Worm (Caenorhabditis elegans): ENCODE results near the gene pkc-2.

pkc-2 gene

ce11 chrX:9336227-9336626 is 28.4 kb upstream of the pkc-2 start:
- TF ChIP-seq rpc-1 (optimal IDR thresholded peaks at IDR 0.05) (no peak), rpc-1 (tag; optimal IDR thresholded peaks at IDR 0.05) (no peak), ceh-58 (GFP tag; IDR thresholded peaks at IDR 0.05) (no peak), bed-2 (GFP tag; IDR thresholded peaks at IDR 0.05) (no peak), K11D2.4 (GFP tag; IDR thresholded peaks at IDR 0.05) (no peak), attf-3 (GFP tag; conservative IDR thresholded peaks at IDR 0.05) (no peak), madf-8 (GFP tag; conservative IDR thresholded peaks at IDR 0.05) (no peak), ztf-28 (GFP tag; IDR thresholded peaks at IDR 0.05) (no peak), bed-1 (GFP tag; IDR thresholded peaks at IDR 0.05) (no peak), fkh-3 (tag; optimal IDR thresholded peaks at IDR 0.05) (no peak), ztf-22 (GFP tag; optimal IDR thresholded peaks at IDR 0.05) (no peak)

ce11 chrX:9337832-9338231 is 26.8 kb upstream of the pkc-2 start:
- TF ChIP-seq K11D2.4 (GFP tag; IDR thresholded peaks at IDR 0.05) (peak; percentile 61), akir-1 (GFP tag; optimal IDR thresholded peaks at IDR 0.05) (no peak), F57C9.4 (tag; optimal IDR thresholded peaks at IDR 0.05) (no peak), lsl-1 (GFP tag; optimal IDR thresholded peaks at IDR 0.05) (no peak), chd-7 (tag; optimal IDR thresholded peaks at IDR 0.05) (peak; percentile 24), Y95B8A.8 (GFP tag; IDR thresholded peaks at IDR 0.05) (no peak), ceh-91 (GFP tag; IDR thresholded peaks at IDR 0.05) (no peak), hmg-1.2 (GFP tag; IDR thresholded peaks at IDR 0.05) (no peak), nhr-27 (tag; optimal IDR thresholded peaks at IDR 0.05) (no peak), athp-1 (tag; optimal IDR thresholded peaks at IDR 0.05) (no peak), sdz-38 (tag; optimal IDR thresholded peaks at IDR 0.05) (no peak), zim-3 (tag; optimal IDR thresholded peaks at IDR 0.05) (no peak), egl-44 (GFP tag; IDR thresholded peaks at IDR 0.05) (no peak), die-1 (tag; optimal IDR thresholded peaks at IDR 0.05) (no peak), ceh-79 (tag; optimal IDR thresholded peaks at IDR 0.05) (no peak), egrh-3 (GFP tag; IDR thresholded peaks at IDR 0.05) (no peak), dpff-1 (tag; optimal IDR thresholded peaks at IDR 0.05) (no peak), F55B11.4 (tag; optimal IDR thresholded peaks at IDR 0.05; ENCODE audit: borderline replicate concordance, insufficient read depth) (no peak), snpc-1.1 (tag; optimal IDR thresholded peaks at IDR 0.05; ENCODE audit: insufficient read depth) (no peak), ceh-27 (GFP tag; optimal IDR thresholded peaks at IDR 0.05) (peak; percentile 73), tbx-9 (tag; optimal IDR thresholded peaks at IDR 0.05; ENCODE audit: borderline replicate concordance) (no peak), snpc-4 (GFP tag; optimal IDR thresholded peaks at IDR 0.05) (no peak), snpc-4 (tag; optimal IDR thresholded peaks at IDR 0.05) (no peak), madf-10 (tag; optimal IDR thresholded peaks at IDR 0.05) (peak; percentile 38), sptf-2 (GFP tag; optimal IDR thresholded peaks at IDR 0.05) (no peak), F33H1.4 (GFP tag; IDR thresholded peaks at IDR 0.05) (no peak), lsy-27 (tag; optimal IDR thresholded peaks at IDR 0.05; ENCODE audit: borderline replicate concordance, insufficient read depth) (no peak), hlh-12 (tag; optimal IDR thresholded peaks at IDR 0.05) (no peak), ztf-26 (tag; optimal IDR thresholded peaks at IDR 0.05) (peak; percentile 38), ccch-3 (GFP tag; optimal IDR thresholded peaks at IDR 0.05) (no peak), mcd-1 (GFP tag; IDR thresholded peaks at IDR 0.05) (no peak; the same call in 1 of the 2 replicates), let-526 (GFP tag; IDR thresholded peaks at IDR 0.05) (no peak), ztf-25 (GFP tag; IDR thresholded peaks at IDR 0.05) (no peak), nhr-80 (tag; optimal IDR thresholded peaks at IDR 0.05) (no peak), Y53F4B.3 (GFP tag; IDR thresholded peaks at IDR 0.05) (no peak), him-1 (tag; optimal IDR thresholded peaks at IDR 0.05) (no peak), madf-3 (GFP tag; IDR thresholded peaks at IDR 0.05) (no peak), lag-1 (GFP tag; IDR thresholded peaks at IDR 0.05) (0 out of 2 replicates have a peak, but pooled peaks have one; percentile 49), ets-4 (GFP tag; optimal IDR thresholded peaks at IDR 0.05) (no peak)
